Fruit fly (Drosophila melanogaster) whole organism, wandering third instar larva: ENCODE data around the gene CG32713.

ENCODE experiments used
- Jra ChIP-seq: sonication (Bioruptor generic); optimal IDR thresholded peaks from 2 replicates; lab custom pipeline; 2016; ENCODE audit warnings: missing biosample characterization, missing genetic modification characterization
- Myc ChIP-seq: fragments of >200 bp; optimal IDR thresholded peaks from 2 replicates; lab custom pipeline; 2017
- OdsH ChIP-seq: fragments of 200-800 bp; sonication (Bioruptor generic); optimal IDR thresholded peaks from 2 replicates; lab custom pipeline; 2016; ENCODE audit warnings: missing biosample characterization, mild to moderate bottlenecking, missing genetic modification characterization
- Sp1 ChIP-seq: fragments of 200-800 bp; sonication (Bioruptor generic); optimal IDR thresholded peaks from 3 replicates; lab custom pipeline; 2019; ENCODE audit warnings: missing biosample characterization, mild to moderate bottlenecking, missing genetic modification characterization, moderate library complexity
- Vsx2 ChIP-seq: fragments of 200-300, 225-300 bp; sonication (Bioruptor generic); optimal IDR thresholded peaks from 2 replicates; lab custom pipeline; 2018; ENCODE audit warnings: missing biosample characterization, missing genetic modification characterization; ENCODE audit not compliant: partially characterized antibody
- dl ChIP-seq, 2 experiments: fragments of 175-275, 200-275 bp in 1 of 2; fragments of 200-275 bp in 1 of 2; sonication (Bioruptor generic); optimal IDR thresholded peaks; lab custom pipeline; 2018; ENCODE audit warnings: mild to moderate bottlenecking in 2 of 2, missing biosample characterization in 2 of 2, missing genetic modification characterization in 2 of 2, moderate library complexity in 2 of 2; ENCODE audit not compliant: partially characterized antibody in 2 of 2, insufficient read depth in 1 of 2
- dsf ChIP-seq: sonication (Bioruptor generic); optimal IDR thresholded peaks from 2 replicates; lab custom pipeline; 2016; ENCODE audit warnings: missing biosample characterization, missing genetic modification characterization, borderline replicate concordance
- foxo ChIP-seq, 2 experiments: fragments of 200-800 bp; sonication (Bioruptor generic); optimal IDR thresholded peaks; 2 replicates in 1 of 2; 3 replicates in 1 of 2; lab custom pipeline; 2016 to 2017; ENCODE audit warnings: missing biosample characterization in 2 of 2, missing genetic modification characterization in 2 of 2
- fru ChIP-seq: fragments of 200-800 bp; sonication (Bioruptor generic); optimal IDR thresholded peaks from 3 replicates; lab custom pipeline; 2016; ENCODE audit warnings: missing biosample characterization, mild to moderate bottlenecking, missing genetic modification characterization
- jim ChIP-seq: fragments of 175-275, 200-325 bp; sonication (Bioruptor generic); optimal IDR thresholded peaks from 2 replicates; lab custom pipeline; 2016; ENCODE audit warnings: missing biosample characterization, mild to moderate bottlenecking, missing genetic modification characterization
- pan ChIP-seq: fragments of >200 bp; optimal IDR thresholded peaks from 2 replicates; lab custom pipeline; 2017
- rgr ChIP-seq: fragments of 200-800 bp; sonication (Bioruptor generic); optimal IDR thresholded peaks from 3 replicates; lab custom pipeline; 2016; ENCODE audit warnings: missing biosample characterization, mild to moderate bottlenecking, missing genetic modification characterization
- usp ChIP-seq: fragments of >200 bp; optimal IDR thresholded peaks from 2 replicates; lab custom pipeline; 2017; ENCODE audit warnings: missing biosample characterization, missing genetic modification characterization

DNA sequence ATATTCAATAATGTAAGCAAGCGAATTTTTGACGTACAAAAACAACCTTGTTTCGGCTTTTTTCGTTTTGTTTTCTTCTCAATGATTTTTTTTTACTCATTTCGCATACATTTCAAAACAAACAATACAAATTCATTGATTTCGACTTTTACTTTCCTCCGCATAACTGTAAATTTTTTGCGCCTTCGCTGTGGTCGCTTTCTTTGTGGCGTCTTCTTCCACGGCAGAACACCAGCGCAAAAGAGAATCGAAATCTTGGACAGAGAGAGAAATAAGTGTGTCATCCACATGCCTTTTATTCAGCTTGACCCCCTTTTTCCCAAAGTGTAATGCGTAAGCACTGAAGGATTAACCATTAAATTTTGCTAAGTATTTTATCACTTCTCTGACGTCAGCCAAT is 43.1 kb downstream of the CG32713 start:
- TF ChIP-seq jim (GFP tag; lab: Kevin White, UChicago): no peak
- TF ChIP-seq Sp1: no peak
- no peak for TF ChIP-seq OdsH
- peak; percentile 2 for TF ChIP-seq fru (GFP tag; lab: Kevin White, UChicago)
- no peak for TF ChIP-seq Vsx2 (GFP tag; lab: Kevin White, UChicago)
- no peak for TF ChIP-seq Myc (lab: Kevin White, UChicago)
- TF ChIP-seq usp (GFP tag; lab: Kevin White, UChicago): no peak
- TF ChIP-seq rgr (GFP tag; lab: Kevin White, UChicago): peak; percentile 12
- TF ChIP-seq foxo (GFP tag; optimal IDR thresholded peaks at IDR 0.05; lab: Kevin White, UChicago): peak in 1 of 2 experiments; percentile 30
- no peak for TF ChIP-seq pan (lab: Kevin White, UChicago)
- no peak for TF ChIP-seq dsf (GFP tag; lab: Kevin White, UChicago)
- TF ChIP-seq dl (GFP tag; optimal IDR thresholded peaks at IDR 0.05; lab: Kevin White, UChicago; ENCODE audit: insufficient read depth in 1 of 2, partially characterized antibody in 2 of 2): no peak
- no peak for TF ChIP-seq Jra
